Worm (Caenorhabditis elegans): Measurements from ENCODE around the gene F10E7.2.

The F10E7.2 gene

ce11 chrII:7112780-7113179, 9.3 kb upstream of the F10E7.2 start, which contains the start of gene F10E7.6:
Gene F10E7.6, plus strand, starts transcription at chrII:7113080.
- TF ChIP-seq nhr-28 (tag; optimal IDR thresholded peaks at IDR 0.05) (no peak), zip-8 (tag; optimal IDR thresholded peaks at IDR 0.05) (no peak), mab-5 (tag; optimal IDR thresholded peaks at IDR 0.05) (no peak), nhr-76 (tag; optimal IDR thresholded peaks at IDR 0.05) (no peak), flh-1 (GFP tag; optimal IDR thresholded peaks at IDR 0.05) (no peak), blmp-1 (tag; optimal IDR thresholded peaks at IDR 0.05) (no peak), tbx-8 (GFP tag; optimal IDR thresholded peaks at IDR 0.05) (no peak), nhr-2 (tag; optimal IDR thresholded peaks at IDR 0.05) (no peak), mls-2 (tag; optimal IDR thresholded peaks at IDR 0.05) (no peak), cnd-1 (tag; optimal IDR thresholded peaks at IDR 0.05) (no peak), lin-13 (tag; optimal IDR thresholded peaks at IDR 0.05) (no peak), unc-120 (tag; optimal IDR thresholded peaks at IDR 0.05; ENCODE audit: poor library complexity, severe bottlenecking) (no peak), mep-1 (tag; optimal IDR thresholded peaks at IDR 0.05) (no peak), pha-4 (tag; optimal IDR thresholded peaks at IDR 0.05) (no peak), sptf-1 (tag; optimal IDR thresholded peaks at IDR 0.05) (no peak), elt-3 (tag; optimal IDR thresholded peaks at IDR 0.05) (no peak), ceh-43 (GFP tag; optimal IDR thresholded peaks at IDR 0.05) (no peak)

DNA sequence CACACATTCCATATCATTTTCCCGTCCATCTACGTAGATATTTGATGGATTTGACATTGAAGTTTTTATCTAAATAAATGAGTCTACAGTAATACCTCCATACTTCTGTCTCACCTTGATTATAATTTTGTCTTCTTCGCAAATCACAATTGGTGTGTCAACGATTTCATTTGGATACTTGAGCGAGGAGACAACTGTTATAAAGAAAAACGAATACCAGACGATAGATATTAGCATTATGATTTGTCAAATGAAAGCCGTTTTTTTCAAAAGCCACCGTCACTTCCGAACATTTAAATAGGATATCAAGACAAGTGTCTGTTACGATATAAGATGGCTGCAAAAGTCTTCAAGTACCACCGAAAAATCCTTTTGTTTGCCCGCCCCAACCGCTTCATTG, 6.4 kb upstream of the F10E7.2 start, which contains the start of gene cutl-5:
cutl-5 (minus strand) TSS at position 269 of the 400 bp plus-strand sequence.
- TF ChIP-seq sptf-1 (tag; optimal IDR thresholded peaks at IDR 0.05), result no peak
- TF ChIP-seq lsy-2 (tag; optimal IDR thresholded peaks at IDR 0.05), result no peak
- no peak for TF ChIP-seq ceh-83 (GFP tag; optimal IDR thresholded peaks at IDR 0.05)
- TF ChIP-seq cnd-1 (tag; optimal IDR thresholded peaks at IDR 0.05), result no peak

DNA sequence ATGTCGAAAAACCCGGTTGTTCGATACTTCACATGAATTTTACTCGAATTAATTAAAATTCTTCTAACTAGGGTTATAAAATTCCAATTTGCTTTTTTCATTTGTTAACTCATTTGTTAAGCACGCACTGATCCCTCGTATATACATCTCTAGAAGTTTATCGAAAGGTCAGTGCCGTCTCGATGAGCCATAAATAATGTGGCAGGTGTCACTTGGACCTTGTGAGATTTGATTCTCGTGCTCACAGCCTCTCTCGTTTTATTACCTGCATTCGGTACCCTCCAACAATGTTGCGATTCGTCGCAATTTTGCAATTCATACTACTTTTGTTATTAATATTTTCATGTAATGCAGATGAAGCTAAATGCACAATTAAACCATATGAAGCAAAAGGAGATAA, 5.7 kb upstream of the F10E7.2 start, which contains the start of gene spon-1:
spon-1 (plus strand) TSS at position 208 of the 400 bp plus-strand sequence.
- TF ChIP-seq unc-120 (tag; optimal IDR thresholded peaks at IDR 0.05; ENCODE audit: poor library complexity, severe bottlenecking) (peak; percentile 14), hlh-1 (tag; optimal IDR thresholded peaks at IDR 0.05) (peak; percentile 73), unc-62 (GFP tag; optimal IDR thresholded peaks at IDR 0.05) (peak; percentile 54), elt-1 (tag; optimal IDR thresholded peaks at IDR 0.05; ENCODE audit: borderline replicate concordance, insufficient read depth) (no peak), nhr-2 (tag; optimal IDR thresholded peaks at IDR 0.05) (peak; percentile 46)

- no peak for TF ChIP-seq ces-1 (GFP tag; optimal IDR thresholded peaks at IDR 0.05)
- no peak for TF ChIP-seq zip-8 (tag; optimal IDR thresholded peaks at IDR 0.05)
- TF ChIP-seq unc-62 (GFP tag; optimal IDR thresholded peaks at IDR 0.05), result no peak
- no peak for TF ChIP-seq ceh-39 (tag; optimal IDR thresholded peaks at IDR 0.05)
- no peak for TF ChIP-seq nhr-2 (tag; optimal IDR thresholded peaks at IDR 0.05)
- TF ChIP-seq lin-32 (GFP tag; optimal IDR thresholded peaks at IDR 0.05), result no peak
- no peak for TF ChIP-seq drap-1 (GFP tag; optimal IDR thresholded peaks at IDR 0.05)
- TF ChIP-seq unc-39 (tag; optimal IDR thresholded peaks at IDR 0.05), result no peak
- no peak for TF ChIP-seq nhr-28 (tag; optimal IDR thresholded peaks at IDR 0.05)
- no peak for TF ChIP-seq sem-2 (GFP tag; optimal IDR thresholded peaks at IDR 0.05)
- no peak for TF ChIP-seq ceh-43 (GFP tag; optimal IDR thresholded peaks at IDR 0.05)
- no peak for TF ChIP-seq blmp-1 (tag; optimal IDR thresholded peaks at IDR 0.05)
- no peak for TF ChIP-seq M03D4.4 (tag; optimal IDR thresholded peaks at IDR 0.05)
- TF ChIP-seq elt-3 (tag; optimal IDR thresholded peaks at IDR 0.05), result no peak
- TF ChIP-seq tbx-8 (GFP tag; optimal IDR thresholded peaks at IDR 0.05), result no peak
- TF ChIP-seq pha-4 (tag; optimal IDR thresholded peaks at IDR 0.05), result no peak
- no peak for TF ChIP-seq bed-3 (GFP tag; optimal IDR thresholded peaks at IDR 0.05)
- no peak for TF ChIP-seq nhr-12 (tag; optimal IDR thresholded peaks at IDR 0.05)
- no peak for TF ChIP-seq unc-120 (tag; optimal IDR thresholded peaks at IDR 0.05; ENCODE audit: poor library complexity, severe bottlenecking)
- TF ChIP-seq mep-1 (tag; optimal IDR thresholded peaks at IDR 0.05), result no peak
Measured at ce11 chrII:7119525-7119924, 2.5 kb upstream of the F10E7.2 start.

ce11 chrII:7122661-7123418, 798 bp downstream of the F10E7.2 start, which contains the start of gene F10E7.11:
Gene F10E7.11, minus strand, starts transcription at chrII:7122892.
- TF ChIP-seq cnd-1 (tag; optimal IDR thresholded peaks at IDR 0.05) (peak; percentile 16), ceh-39 (tag; optimal IDR thresholded peaks at IDR 0.05) (no peak), nhr-12 (tag; optimal IDR thresholded peaks at IDR 0.05) (no peak), unc-120 (tag; optimal IDR thresholded peaks at IDR 0.05; ENCODE audit: poor library complexity, severe bottlenecking) (no peak), blmp-1 (tag; optimal IDR thresholded peaks at IDR 0.05) (no peak)

All from whole organism, mixed stage, embryonic.